Fruit fly (Drosophila melanogaster): ENCODE results near the gene CG10616.

Gene CG10616

dm6 chr3L:12484948-12485347, 13.4 kb downstream of the CG10616 start, which contains the start of gene CG10663 (continued):
- TF ChIP-seq fd64A (GFP tag; optimal IDR thresholded peaks at IDR 0.05) (no peak), CG42726 (GFP tag; IDR thresholded peaks at IDR 0.05; ENCODE audit: partially characterized antibody) (0 out of 2 replicates have a peak, but pooled peaks have one; percentile 13), shn (GFP tag; optimal IDR thresholded peaks at IDR 0.05) (no peak), dati (GFP tag; IDR thresholded peaks at IDR 0.05) (no peak), unc-4 (GFP tag; IDR thresholded peaks at IDR 0.05; ENCODE audit: partially characterized antibody) (no peak), cato (GFP tag; optimal IDR thresholded peaks at IDR 0.05; ENCODE audit: borderline replicate concordance) (no peak), CG4617 (GFP tag; optimal IDR thresholded peaks at IDR 0.05; ENCODE audit: borderline replicate concordance) (no peak), tx (GFP tag; optimal IDR thresholded peaks at IDR 0.05) (no peak), CG18476 (GFP tag; optimal IDR thresholded peaks at IDR 0.05) (no peak), mld (GFP tag; IDR thresholded peaks at IDR 0.05; ENCODE audit: partially characterized antibody) (peak; percentile 34; the same call in 1 of the 3 replicates), gt (GFP tag; IDR thresholded peaks at IDR 0.05) (no peak), bcd (GFP tag; optimal IDR thresholded peaks at IDR 0.05) (no peak), chn (GFP tag; optimal IDR thresholded peaks at IDR 0.05) (no peak), CG3726 (GFP tag; IDR thresholded peaks at IDR 0.05) (no peak), mirr (GFP tag; optimal IDR thresholded peaks at IDR 0.05) (no peak), CG11723 (GFP tag; optimal IDR thresholded peaks at IDR 0.05) (peak; percentile 33), CG12071 (GFP tag; optimal IDR thresholded peaks at IDR 0.05) (peak; percentile 0), tgo (GFP tag; IDR thresholded peaks at IDR 0.05) (no peak; the same call in 2 of the 3 replicates), CG10366 (GFP tag; IDR thresholded peaks at IDR 0.05) (no peak), CG8281 (tag; optimal IDR thresholded peaks at IDR 0.05) (no peak), her (GFP tag; optimal IDR thresholded peaks at IDR 0.05) (no peak), NC2α (GFP tag; optimal IDR thresholded peaks at IDR 0.05) (no peak), phol (tag; optimal IDR thresholded peaks at IDR 0.05) (no peak), NC2β (GFP tag; optimal IDR thresholded peaks at IDR 0.05) (no peak), pita (GFP tag; optimal IDR thresholded peaks at IDR 0.05) (no peak), chinmo (GFP tag; IDR thresholded peaks at IDR 0.05; ENCODE audit: partially characterized antibody) (no peak), Mrtf (GFP tag; IDR thresholded peaks at IDR 0.05) (no peak), CG13624 (GFP tag; optimal IDR thresholded peaks at IDR 0.05) (peak; percentile 10), Xbp1 (GFP tag; optimal IDR thresholded peaks at IDR 0.05) (peak; percentile 1), CG31441 (GFP tag; IDR thresholded peaks at IDR 0.05) (no peak), CG12942 (GFP tag; optimal IDR thresholded peaks at IDR 0.05) (no peak), CG31365 (tag; optimal IDR thresholded peaks at IDR 0.05) (no peak), pb (GFP tag; optimal IDR thresholded peaks at IDR 0.05) (no peak), CG2116 (GFP tag; optimal IDR thresholded peaks at IDR 0.05) (no peak), tin (GFP tag; optimal IDR thresholded peaks at IDR 0.05) (no peak), CG17802 (tag; optimal IDR thresholded peaks at IDR 0.05) (no peak), ase (GFP tag; IDR thresholded peaks at IDR 0.05) (no peak), CG4707 (GFP tag; optimal IDR thresholded peaks at IDR 0.05) (no peak), CG6254 (GFP tag; optimal IDR thresholded peaks at IDR 0.05) (peak; percentile 13), maf-S (GFP tag; optimal IDR thresholded peaks at IDR 0.05) (no peak), lola (GFP tag; optimal IDR thresholded peaks at IDR 0.05) (no peak), crp (GFP tag; optimal IDR thresholded peaks at IDR 0.05) (no peak), Hsf (GFP tag; optimal IDR thresholded peaks at IDR 0.05) (no peak), usp (GFP tag; optimal IDR thresholded peaks at IDR 0.05) (no peak), zf30C (GFP tag; optimal IDR thresholded peaks at IDR 0.05) (no peak), cas (GFP tag; IDR thresholded peaks at IDR 0.05) (no peak), NK7.1 (GFP tag; optimal IDR thresholded peaks at IDR 0.05) (no peak), dmrt99B (tag; optimal IDR thresholded peaks at IDR 0.05) (peak; percentile 18), salm (tag; optimal IDR thresholded peaks at IDR 0.05) (no peak), CG2129 (GFP tag; IDR thresholded peaks at IDR 0.05; ENCODE audit: partially characterized antibody) (no peak), Rx (GFP tag; IDR thresholded peaks at IDR 0.05) (no peak)
